Worm (Caenorhabditis elegans) whole organism, young adult: ENCODE measurements around the gene nfki-1.

ENCODE experiments used
- egl-44 ChIP-seq: fragments of 200-800 bp; sonication (Bioruptor generic); IDR thresholded peaks from 2 replicates; pipeline ENCODE4 v1.3.6; 2022; ENCODE audit warnings: missing genetic modification reagents, missing genetic modification characterization, missing compliant biosample characterization
- mxl-1 ChIP-seq: sonication (generic microtip); optimal IDR thresholded peaks from 2 replicates; lab custom pipeline; 2016; ENCODE audit warnings: missing genetic modification characterization, missing compliant biosample characterization
- pha-4 ChIP-seq: fragments of 150-350 bp; sonication (generic microtip); optimal IDR thresholded peaks from 2 replicates; lab custom pipeline; 2014; ENCODE audit warnings: missing biosample characterization, missing genetic modification reagents, missing genetic modification characterization
- snpc-4 ChIP-seq, 5 experiments: fragments of 150-350 bp in 1 of 5; sonication (generic microtip) in 4 of 5; optimal IDR thresholded peaks; 2 replicates each; lab custom pipeline; 2014 to 2018; ENCODE audit warnings: missing genetic modification characterization in 5 of 5, missing biosample characterization in 3 of 5, antibody characterized with exemption in 2 of 5, mild to moderate bottlenecking in 2 of 5, missing compliant biosample characterization in 2 of 5, missing genotype in 2 of 5, moderate library complexity in 2 of 5, missing genetic modification reagents in 1 of 5

- TF ChIP-seq mxl-1 (tag; lab: Kevin White, UChicago), result no peak
- TF ChIP-seq snpc-4 (GFP tag; optimal IDR thresholded peaks at IDR 0.05; lab: Kevin White, UChicago), result no peak
- TF ChIP-seq snpc-4 (tag; optimal IDR thresholded peaks at IDR 0.05; lab: Kevin White, UChicago), result no peak
- TF ChIP-seq egl-44 (GFP tag; lab: Robert Waterston, UW), result no peak
- TF ChIP-seq pha-4, result no peak
Measured at ce11 chrX:15334897-15335296, 20.1 kb upstream of the nfki-1 start.
